Worm (Caenorhabditis elegans) whole organism, midembryonic: ENCODE data around the gene Y105C5B.18.

Source experiments
- cog-1 ChIP-seq: sonication (generic microtip); optimal IDR thresholded peaks from 2 replicates; lab custom pipeline; 2016; ENCODE audit warnings: missing genetic modification characterization, missing compliant biosample characterization
- flt-1 ChIP-seq: fragments of 200-800 bp; sonication (Bioruptor generic); IDR thresholded peaks from 2 replicates; pipeline ENCODE4 v1.3.6; 2022; ENCODE audit warnings: missing genetic modification characterization, missing compliant biosample characterization
- ref-1 ChIP-seq: fragments of 200-800 bp; sonication (Bioruptor generic); conservative IDR thresholded peaks from 2 replicates; pipeline ENCODE4 v1.3.6; 2022; ENCODE audit warnings: missing genetic modification reagents, missing genetic modification characterization, missing compliant biosample characterization
- tab-1 ChIP-seq: fragments of 200-800 bp; sonication (Bioruptor generic); IDR thresholded peaks from 2 replicates; pipeline ENCODE4 v1.3.6; 2022; ENCODE audit warnings: missing genetic modification characterization, missing compliant biosample characterization

ce11 chrIV:15931833-15932232 is 32.6 kb upstream of the Y105C5B.18 start:
- TF ChIP-seq cog-1 (tag; lab: Kevin White, UChicago): peak; percentile 28
- peak; percentile 78 for TF ChIP-seq tab-1 (GFP tag; lab: Robert Waterston, UW)
- TF ChIP-seq ref-1 (GFP tag; lab: Robert Waterston, UW): 0 out of 2 replicates have a peak, but pooled peaks have one; percentile 20
- no peak for TF ChIP-seq flt-1
